Worm (Caenorhabditis elegans): ENCODE data around the gene snpc-3.4.

Gene snpc-3.4

ce11 chrIII:4019801-4020200 lies at the start of gene snpc-3.4:
snpc-3.4 (plus strand) TSS chrIII:4020037.
- TF ChIP-seq hmbx-1 (tag; optimal IDR thresholded peaks at IDR 0.05) (no peak), ets-7 (tag; optimal IDR thresholded peaks at IDR 0.05) (no peak), aly-1 (tag; optimal IDR thresholded peaks at IDR 0.05) (no peak), sea-1 (GFP tag; conservative IDR thresholded peaks at IDR 0.05) (no peak), F13C5.2 (tag; optimal IDR thresholded peaks at IDR 0.05) (peak; percentile 20)

- no peak for TF ChIP-seq hnd-1 (tag; optimal IDR thresholded peaks at IDR 0.05)
- no peak for TF ChIP-seq flt-1 (GFP tag; IDR thresholded peaks at IDR 0.05)
- no peak for TF ChIP-seq sea-1 (GFP tag; conservative IDR thresholded peaks at IDR 0.05)
- no peak for TF ChIP-seq scrt-1 (GFP tag; IDR thresholded peaks at IDR 0.05)
- no peak for TF ChIP-seq B0310.2 (tag; optimal IDR thresholded peaks at IDR 0.05)
- TF ChIP-seq ceh-13 (GFP tag; optimal IDR thresholded peaks at IDR 0.05), result no peak
- TF ChIP-seq pes-1 (GFP tag; IDR thresholded peaks at IDR 0.05), result no peak
- no peak for TF ChIP-seq hmg-4 (GFP tag; optimal IDR thresholded peaks at IDR 0.05)
- no peak for TF ChIP-seq ets-7 (tag; optimal IDR thresholded peaks at IDR 0.05)
- no peak for TF ChIP-seq hmbx-1 (tag; optimal IDR thresholded peaks at IDR 0.05)
- TF ChIP-seq ceh-36 (tag; optimal IDR thresholded peaks at IDR 0.05), result no peak
- TF ChIP-seq F13C5.2 (tag; optimal IDR thresholded peaks at IDR 0.05), result no peak
- no peak for TF ChIP-seq tbx-37 (GFP tag; conservative IDR thresholded peaks at IDR 0.05)
- no peak for TF ChIP-seq ama-1 (optimal IDR thresholded peaks at IDR 0.05)
- no peak for TF ChIP-seq aly-1 (tag; optimal IDR thresholded peaks at IDR 0.05)
- no peak for TF ChIP-seq tbx-11 (GFP tag; IDR thresholded peaks at IDR 0.05)
- no peak for TF ChIP-seq tra-4 (tag; optimal IDR thresholded peaks at IDR 0.05)
Measured at ce11 chrIII:3970395-3970794, 49.4 kb upstream of the snpc-3.4 start.

ce11 chrIII:3972687-3973086 lies 47.1 kb upstream of the snpc-3.4 start, which contains the start of gene R10E9.4:
R10E9.4 (minus strand) TSS chrIII:3972787.
- TF ChIP-seq ceh-13 (GFP tag; optimal IDR thresholded peaks at IDR 0.05), result no peak
- no peak for TF ChIP-seq pes-1 (GFP tag; IDR thresholded peaks at IDR 0.05)

ce11 chrIII:3974503-3974902 lies 45.3 kb upstream of the snpc-3.4 start:
- no peak for TF ChIP-seq tra-4 (tag; optimal IDR thresholded peaks at IDR 0.05)
- TF ChIP-seq hmbx-1 (tag; optimal IDR thresholded peaks at IDR 0.05), result no peak
- TF ChIP-seq scrt-1 (GFP tag; IDR thresholded peaks at IDR 0.05), result no peak
- TF ChIP-seq ceh-36 (tag; optimal IDR thresholded peaks at IDR 0.05), result no peak
- TF ChIP-seq ama-1 (optimal IDR thresholded peaks at IDR 0.05), result no peak
- no peak for TF ChIP-seq tbx-37 (GFP tag; conservative IDR thresholded peaks at IDR 0.05)

- no peak for TF ChIP-seq sea-1 (GFP tag; conservative IDR thresholded peaks at IDR 0.05)
- TF ChIP-seq flt-1 (GFP tag; IDR thresholded peaks at IDR 0.05), result no peak
- TF ChIP-seq tbx-11 (GFP tag; IDR thresholded peaks at IDR 0.05), result no peak
- no peak for TF ChIP-seq F13C5.2 (tag; optimal IDR thresholded peaks at IDR 0.05)
- no peak for TF ChIP-seq scrt-1 (GFP tag; IDR thresholded peaks at IDR 0.05)
- no peak for TF ChIP-seq ets-7 (tag; optimal IDR thresholded peaks at IDR 0.05)
- TF ChIP-seq hmg-4 (GFP tag; optimal IDR thresholded peaks at IDR 0.05), result no peak
- TF ChIP-seq tbx-37 (GFP tag; conservative IDR thresholded peaks at IDR 0.05), result no peak
- TF ChIP-seq tra-4 (tag; optimal IDR thresholded peaks at IDR 0.05), result no peak
- no peak for TF ChIP-seq hnd-1 (tag; optimal IDR thresholded peaks at IDR 0.05)
- no peak for TF ChIP-seq B0310.2 (tag; optimal IDR thresholded peaks at IDR 0.05)
- TF ChIP-seq ama-1 (optimal IDR thresholded peaks at IDR 0.05), result no peak
- no peak for TF ChIP-seq ceh-13 (GFP tag; optimal IDR thresholded peaks at IDR 0.05)
- no peak for TF ChIP-seq ceh-36 (tag; optimal IDR thresholded peaks at IDR 0.05)
- TF ChIP-seq aly-1 (tag; optimal IDR thresholded peaks at IDR 0.05), result no peak
- no peak for TF ChIP-seq pes-1 (GFP tag; IDR thresholded peaks at IDR 0.05)
- no peak for TF ChIP-seq hmbx-1 (tag; optimal IDR thresholded peaks at IDR 0.05)
Measured at ce11 chrIII:3975008-3975407, 44.8 kb upstream of the snpc-3.4 start.

- no peak for TF ChIP-seq tbx-37 (GFP tag; conservative IDR thresholded peaks at IDR 0.05)
- TF ChIP-seq scrt-1 (GFP tag; IDR thresholded peaks at IDR 0.05), result no peak
- TF ChIP-seq flt-1 (GFP tag; IDR thresholded peaks at IDR 0.05), result no peak
- TF ChIP-seq hmbx-1 (tag; optimal IDR thresholded peaks at IDR 0.05), result no peak
- no peak for TF ChIP-seq tra-4 (tag; optimal IDR thresholded peaks at IDR 0.05)
- TF ChIP-seq F13C5.2 (tag; optimal IDR thresholded peaks at IDR 0.05), result no peak
- no peak for TF ChIP-seq hmg-4 (GFP tag; optimal IDR thresholded peaks at IDR 0.05)
- TF ChIP-seq ceh-13 (GFP tag; optimal IDR thresholded peaks at IDR 0.05), result no peak
- TF ChIP-seq aly-1 (tag; optimal IDR thresholded peaks at IDR 0.05), result no peak
- TF ChIP-seq sea-1 (GFP tag; conservative IDR thresholded peaks at IDR 0.05), result no peak
Measured at ce11 chrIII:3976291-3976690, 43.5 kb upstream of the snpc-3.4 start, which contains the start of gene msi-1. msi-1 (minus strand) TSS chrIII:3976391.

ce11 chrIII:3976992-3977391 lies 42.8 kb upstream of the snpc-3.4 start:
- no peak for TF ChIP-seq F13C5.2 (tag; optimal IDR thresholded peaks at IDR 0.05)
- TF ChIP-seq ceh-36 (tag; optimal IDR thresholded peaks at IDR 0.05), result no peak

- TF ChIP-seq scrt-1 (GFP tag; IDR thresholded peaks at IDR 0.05) (no peak), ceh-36 (tag; optimal IDR thresholded peaks at IDR 0.05) (no peak), flt-1 (GFP tag; IDR thresholded peaks at IDR 0.05) (no peak), tbx-37 (GFP tag; conservative IDR thresholded peaks at IDR 0.05) (no peak), sea-1 (GFP tag; conservative IDR thresholded peaks at IDR 0.05) (no peak), aly-1 (tag; optimal IDR thresholded peaks at IDR 0.05) (no peak), pes-1 (GFP tag; IDR thresholded peaks at IDR 0.05) (no peak), ceh-13 (GFP tag; optimal IDR thresholded peaks at IDR 0.05) (no peak), ets-7 (tag; optimal IDR thresholded peaks at IDR 0.05) (no peak), F13C5.2 (tag; optimal IDR thresholded peaks at IDR 0.05) (no peak), tbx-11 (GFP tag; IDR thresholded peaks at IDR 0.05) (no peak), hmbx-1 (tag; optimal IDR thresholded peaks at IDR 0.05) (no peak)
Measured at ce11 chrIII:3978438-3978837, 41.4 kb upstream of the snpc-3.4 start.

All from whole organism, early embryonic.